Fruit fly (Drosophila melanogaster) whole organism: ENCODE data around the gene Tengl3.

Experiments
- CG8478 ChIP-seq: fragments of >200 bp; optimal IDR thresholded peaks from 2 replicates; lab custom pipeline; 2018; ENCODE audit warnings: inconsistent platforms
- Dll ChIP-seq: fragments of >200 bp; optimal IDR thresholded peaks from 2 replicates; lab custom pipeline; 2017
- EcR ChIP-seq, 2 experiments: fragments of >200 bp; optimal IDR thresholded peaks; 2 replicates each; lab custom pipeline; 2017; ENCODE audit warnings: missing biosample characterization in 2 of 2, missing genetic modification characterization in 2 of 2, missing genetic modification reagents in 2 of 2
- pan ChIP-seq: fragments of >200 bp; optimal IDR thresholded peaks from 2 replicates; lab custom pipeline; 2017
- psq ChIP-seq: fragments of >200 bp; optimal IDR thresholded peaks from 2 replicates; lab custom pipeline; 2017

dm6 chr2L:2212478-2212877 is 25.6 kb downstream of the Tengl3 start, which contains the start of gene CG15385:
- TF ChIP-seq EcR (GFP tag; optimal IDR thresholded peaks at IDR 0.05; lab: Kevin White, UChicago) (no peak), psq (lab: Kevin White, UChicago) (no peak), Dll (no peak), pan (lab: Kevin White, UChicago) (no peak), CG8478 (lab: Kevin White, UChicago) (no peak)
